Worm (Caenorhabditis elegans) whole organism, mixed stage, embryonic: ENCODE measurements around the gene T28A8.5.

Experiments used
- blmp-1 ChIP-seq: fragments of 150-350 bp; optimal IDR thresholded peaks from 2 replicates; lab custom pipeline; 2014; ENCODE audit warnings: missing biosample characterization, missing genetic modification characterization
- ceh-43 ChIP-seq: fragments of 200-800 bp; sonication (Bioruptor generic); optimal IDR thresholded peaks from 2 replicates; lab custom pipeline; 2018; ENCODE audit warnings: mild to moderate bottlenecking, missing genetic modification characterization, moderate library complexity, missing compliant biosample characterization
- nhr-12 ChIP-seq: fragments of 150-350 bp; optimal IDR thresholded peaks from 2 replicates; lab custom pipeline; 2014; ENCODE audit warnings: missing biosample characterization, missing genetic modification characterization
- pha-4 ChIP-seq: fragments of 150-350 bp; optimal IDR thresholded peaks from 2 replicates; lab custom pipeline; 2018; ENCODE audit warnings: missing biosample characterization, missing genetic modification reagents, missing genetic modification characterization
- snpc-4 ChIP-seq: fragments of 150-350 bp; optimal IDR thresholded peaks from 2 replicates; lab custom pipeline; 2014; ENCODE audit warnings: missing biosample characterization, missing genetic modification characterization
- unc-39 ChIP-seq: fragments of 150-350 bp; optimal IDR thresholded peaks from 2 replicates; lab custom pipeline; 2014; ENCODE audit warnings: missing biosample characterization, missing genetic modification characterization

ce11 chrIII:13546537-13546936 lies 45.1 kb downstream of the T28A8.5 start, which contains the start of gene Y76A2B.4:
- no peak for TF ChIP-seq snpc-4 (tag; lab: Kevin White, UChicago)
- TF ChIP-seq unc-39: no peak
- TF ChIP-seq blmp-1: no peak
- no peak for TF ChIP-seq ceh-43
- no peak for TF ChIP-seq nhr-12 (tag; lab: Kevin White, UChicago)
- no peak for TF ChIP-seq pha-4 (tag; lab: Kevin White, UChicago)
